2 worm cellular contexts compared by ENCODE assay signal in the genomic region with DNA sequence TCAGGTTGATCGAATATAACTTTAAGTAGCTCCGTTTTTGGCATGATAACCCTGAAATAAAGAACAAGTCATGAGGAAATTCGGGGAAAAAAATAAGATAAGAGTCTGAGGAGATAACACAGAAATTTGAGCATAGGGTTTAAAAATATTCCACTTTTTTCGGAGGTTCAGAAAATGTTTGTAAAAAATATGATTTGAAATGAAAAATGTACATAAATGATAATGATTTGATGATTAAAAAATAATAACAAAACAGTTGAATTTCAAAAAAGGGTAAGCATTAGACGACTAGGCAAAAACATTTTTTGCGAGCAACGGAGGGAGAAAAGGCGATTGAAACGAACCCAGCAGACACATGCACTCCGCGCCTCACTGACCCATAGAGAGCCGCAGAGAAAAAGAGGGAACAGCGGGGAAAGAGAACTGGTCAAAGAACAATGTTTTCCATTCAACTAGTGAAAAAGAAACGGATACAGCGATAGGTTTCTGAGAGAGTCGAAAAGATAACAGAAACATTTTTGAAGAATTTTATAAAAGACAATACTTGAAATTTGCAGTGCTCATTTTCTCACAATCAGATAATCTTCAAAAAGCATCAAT.
TF ChIP-seq lines count a peak whose summit lies in the region.

TSS of gene arrd-18 (minus strand) at position 51 of the 600 bp plus-strand sequence.

TF ChIP-seq in whole organism, L1 larva, 84 proteins besides CTCF, POLR2A, EP300 and RAD21 (continued from another document):
- no peak for TF ChIP-seq pag-3 (tag; optimal IDR thresholded peaks at IDR 0.05; lab: Kevin White, UChicago; ENCODE audit: borderline replicate concordance, insufficient read depth)
- TF ChIP-seq tbx-2 (tag; optimal IDR thresholded peaks at IDR 0.05; lab: Kevin White, UChicago) = peak; percentile 10
- no peak for TF ChIP-seq lir-3 (tag; optimal IDR thresholded peaks at IDR 0.05; lab: Kevin White, UChicago; ENCODE audit: poor library complexity)
- peak; percentile 51 for TF ChIP-seq snu-23 (GFP tag; optimal IDR thresholded peaks at IDR 0.05; lab: Kevin White, UChicago)
- TF ChIP-seq ceh-8 (GFP tag; optimal IDR thresholded peaks at IDR 0.05; lab: Kevin White, UChicago) = no peak
- no peak for TF ChIP-seq ces-1 (GFP tag; optimal IDR thresholded peaks at IDR 0.05; lab: Kevin White, UChicago)
- TF ChIP-seq ets-5 (GFP tag; IDR thresholded peaks at IDR 0.05; lab: Robert Waterston, UW) = no peak
- TF ChIP-seq pax-3 (tag; optimal IDR thresholded peaks at IDR 0.05; lab: Kevin White, UChicago) = no peak
- TF ChIP-seq lsy-2 (tag; optimal IDR thresholded peaks at IDR 0.05; lab: Kevin White, UChicago) = peak in 1 of 2 experiments; percentile 3
- peak; percentile 20 for TF ChIP-seq fkh-8 (tag; optimal IDR thresholded peaks at IDR 0.05; lab: Kevin White, UChicago)
- peak; percentile 62 for TF ChIP-seq nhr-71 (tag; optimal IDR thresholded peaks at IDR 0.05; lab: Kevin White, UChicago)
- no peak for TF ChIP-seq hpl-2 (GFP tag; optimal IDR thresholded peaks at IDR 0.05; lab: Kevin White, UChicago)
- peak; percentile 51 for TF ChIP-seq rnt-1 (tag; optimal IDR thresholded peaks at IDR 0.05; lab: Kevin White, UChicago)
- peak; percentile 32; the same call in 1 of the 2 replicates for TF ChIP-seq grh-1 (GFP tag; IDR thresholded peaks at IDR 0.05; lab: Robert Waterston, UW)

TF ChIP-seq in whole organism, L4 larva, 104 proteins besides CTCF, POLR2A, EP300 and RAD21 (continued from another document):
- TF ChIP-seq Y5F2A.4 (GFP tag; optimal IDR thresholded peaks at IDR 0.05; lab: Kevin White, UChicago) (no peak), lin-1 (GFP tag; IDR thresholded peaks at IDR 0.05; lab: Robert Waterston, UW) (no peak), unc-39 (tag; optimal IDR thresholded peaks at IDR 0.05; lab: Kevin White, UChicago) (no peak), mep-1 (tag; optimal IDR thresholded peaks at IDR 0.05; lab: Kevin White, UChicago) (no peak), aly-2 (tag; optimal IDR thresholded peaks at IDR 0.05; lab: Kevin White, UChicago) (no peak), nhr-77 (tag; optimal IDR thresholded peaks at IDR 0.05; lab: Kevin White, UChicago) (peak; percentile 43), hlh-30 (tag; optimal IDR thresholded peaks at IDR 0.05; lab: Kevin White, UChicago; ENCODE audit: insufficient read depth) (no peak), ctbp-1 (GFP tag; IDR thresholded peaks at IDR 0.05; lab: Robert Waterston, UW) (peak; percentile 59), lin-39 (tag; optimal IDR thresholded peaks at IDR 0.05; lab: Kevin White, UChicago) (no peak), duxl-1 (tag; optimal IDR thresholded peaks at IDR 0.05; lab: Kevin White, UChicago; ENCODE audit: poor library complexity) (no peak), egl-43 (GFP tag; IDR thresholded peaks at IDR 0.05; lab: Robert Waterston, UW) (no peak), R02D3.7 (tag; optimal IDR thresholded peaks at IDR 0.05; lab: Kevin White, UChicago) (no peak), ceh-62 (tag; optimal IDR thresholded peaks at IDR 0.05; lab: Kevin White, UChicago) (no peak), T26A8.4 (GFP tag; IDR thresholded peaks at IDR 0.05; lab: Robert Waterston, UW) (no peak), nhr-11 (tag; optimal IDR thresholded peaks at IDR 0.05; lab: Kevin White, UChicago) (peak; percentile 4), D1046.2 (GFP tag; IDR thresholded peaks at IDR 0.05; lab: Robert Waterston, UW) (no peak), egl-27 (tag; optimal IDR thresholded peaks at IDR 0.05; lab: Kevin White, UChicago) (no peak), vab-7 (GFP tag; IDR thresholded peaks at IDR 0.05; lab: Robert Waterston, UW) (no peak), unc-62 (GFP tag; optimal IDR thresholded peaks at IDR 0.05 in 1 of 2; lab: Kevin White, UChicago) (peak in 1 of 2 experiments; percentile 56), unc-62 (tag; optimal IDR thresholded peaks at IDR 0.05; lab: Kevin White, UChicago) (no peak), mdl-1 (tag; optimal IDR thresholded peaks at IDR 0.05; lab: Kevin White, UChicago) (peak in 1 of 2 experiments; percentile 51), attf-4 (tag; optimal IDR thresholded peaks at IDR 0.05; lab: Kevin White, UChicago) (no peak), dmd-6 (GFP tag; IDR thresholded peaks at IDR 0.05; lab: Robert Waterston, UW) (no peak; the same call in 1 of the 2 replicates), skn-1 (tag; optimal IDR thresholded peaks at IDR 0.05; lab: Kevin White, UChicago) (no peak), tra-1 (GFP tag; IDR thresholded peaks at IDR 0.05; lab: Robert Waterston, UW) (0 out of 2 replicates have a peak, but pooled peaks have one; percentile 10), zag-1 (tag; optimal IDR thresholded peaks at IDR 0.05; lab: Kevin White, UChicago) (no peak), daf-8 (GFP tag; IDR thresholded peaks at IDR 0.05; lab: Robert Waterston, UW) (no peak), hif-1 (tag; optimal IDR thresholded peaks at IDR 0.05; lab: Kevin White, UChicago) (no peak), fos-1 (tag; optimal IDR thresholded peaks at IDR 0.05; lab: Kevin White, UChicago) (no peak), php-3 (GFP tag; IDR thresholded peaks at IDR 0.05; lab: Robert Waterston, UW) (peak; percentile 18; the same call in 1 of the 2 replicates), nhr-42 (GFP tag; IDR thresholded peaks at IDR 0.05; lab: Robert Waterston, UW) (no peak), lin-29 (GFP tag; IDR thresholded peaks at IDR 0.05; lab: Robert Waterston, UW) (no peak), mxl-2 (GFP tag; conservative IDR thresholded peaks at IDR 0.05; lab: Robert Waterston, UW) (no peak), tag-97 (GFP tag; IDR thresholded peaks at IDR 0.05; lab: Robert Waterston, UW) (no peak), pha-4 (GFP tag; IDR thresholded peaks at IDR 0.05; lab: Robert Waterston, UW) (no peak), pha-4 (tag; optimal IDR thresholded peaks at IDR 0.05; lab: Kevin White, UChicago) (no peak), nhr-28 (tag; optimal IDR thresholded peaks at IDR 0.05; lab: Kevin White, UChicago) (peak; percentile 56), daf-16 (GFP tag; optimal IDR thresholded peaks at IDR 0.05; lab: Kevin White, UChicago) (no peak), daf-16 (tag; optimal IDR thresholded peaks at IDR 0.05; lab: Kevin White, UChicago) (no peak), mdt-29 (GFP tag; IDR thresholded peaks at IDR 0.05; lab: Robert Waterston, UW) (no peak), ceh-32 (tag; optimal IDR thresholded peaks at IDR 0.05; lab: Kevin White, UChicago; ENCODE audit: poor library complexity) (no peak), lin-15B (tag; optimal IDR thresholded peaks at IDR 0.05; lab: Kevin White, UChicago) (no peak), dmd-8 (GFP tag; IDR thresholded peaks at IDR 0.05; lab: Robert Waterston, UW) (no peak), jun-1 (tag; optimal IDR thresholded peaks at IDR 0.05; lab: Kevin White, UChicago) (no peak), aha-1 (tag; lab: Kevin White, UChicago) (peak; percentile 78), lim-7 (GFP tag; IDR thresholded peaks at IDR 0.05; lab: Robert Waterston, UW) (no peak), mes-2 (tag; optimal IDR thresholded peaks at IDR 0.05; lab: Kevin White, UChicago; ENCODE audit: poor library complexity, severe bottlenecking) (no peak), lin-38 (GFP tag; IDR thresholded peaks at IDR 0.05; lab: Robert Waterston, UW) (no peak), Y105C5A.15 (GFP tag; IDR thresholded peaks at IDR 0.05; lab: Robert Waterston, UW) (no peak), nhr-48 (tag; optimal IDR thresholded peaks at IDR 0.05; lab: Kevin White, UChicago) (peak; percentile 70), sdz-12 (GFP tag; optimal IDR thresholded peaks at IDR 0.05; lab: Kevin White, UChicago) (no peak), fkh-10 (GFP tag; optimal IDR thresholded peaks at IDR 0.05; lab: Kevin White, UChicago) (no peak), dve-1 (tag; optimal IDR thresholded peaks at IDR 0.05; lab: Kevin White, UChicago; ENCODE audit: insufficient read depth) (no peak), ZK337.2 (GFP tag; IDR thresholded peaks at IDR 0.05; lab: Robert Waterston, UW) (no peak), nhr-76 (tag; optimal IDR thresholded peaks at IDR 0.05; lab: Kevin White, UChicago) (no peak), Y75B8A.6 (GFP tag; IDR thresholded peaks at IDR 0.05; lab: Robert Waterston, UW) (no peak), madf-5 (GFP tag; IDR thresholded peaks at IDR 0.05; lab: Robert Waterston, UW) (no peak), mxl-3 (GFP tag; optimal IDR thresholded peaks at IDR 0.05; lab: Kevin White, UChicago) (peak; percentile 34), F10B5.3 (tag; optimal IDR thresholded peaks at IDR 0.05; lab: Kevin White, UChicago) (no peak), nhr-10 (tag; optimal IDR thresholded peaks at IDR 0.05; lab: Kevin White, UChicago) (no peak), saeg-2 (GFP tag; IDR thresholded peaks at IDR 0.05; lab: Robert Waterston, UW) (no peak), zip-2 (tag; optimal IDR thresholded peaks at IDR 0.05; lab: Kevin White, UChicago) (no peak), Y48G9A.11 (GFP tag; IDR thresholded peaks at IDR 0.05; lab: Robert Waterston, UW) (no peak), madf-9 (GFP tag; conservative IDR thresholded peaks at IDR 0.05; lab: Robert Waterston, UW) (no peak), arid-1 (GFP tag; conservative IDR thresholded peaks at IDR 0.05; lab: Robert Waterston, UW) (no peak), lin-13 (GFP tag; optimal IDR thresholded peaks at IDR 0.05; lab: Kevin White, UChicago) (no peak), ceh-28 (tag; optimal IDR thresholded peaks at IDR 0.05; lab: Kevin White, UChicago) (no peak), pqm-1 (tag; optimal IDR thresholded peaks at IDR 0.05; lab: Kevin White, UChicago) (no peak), hlh-11 (tag; optimal IDR thresholded peaks at IDR 0.05; lab: Kevin White, UChicago) (peak; percentile 73), ceh-20 (GFP tag; IDR thresholded peaks at IDR 0.05; lab: Robert Waterston, UW) (no peak)
